Worm (Caenorhabditis elegans) whole organism, L2 larva: ENCODE results near the gene gld-3.

Experiments used
- nhr-11 ChIP-seq: fragments of 150-350 bp; optimal IDR thresholded peaks from 2 replicates; lab custom pipeline; 2014; ENCODE audit warnings: missing biosample characterization, missing genetic modification characterization
- unc-62 ChIP-seq: fragments of 150-350 bp; optimal IDR thresholded peaks from 2 replicates; lab custom pipeline; 2014; ENCODE audit warnings: missing biosample characterization, missing genetic modification reagents, missing genetic modification characterization

DNA sequence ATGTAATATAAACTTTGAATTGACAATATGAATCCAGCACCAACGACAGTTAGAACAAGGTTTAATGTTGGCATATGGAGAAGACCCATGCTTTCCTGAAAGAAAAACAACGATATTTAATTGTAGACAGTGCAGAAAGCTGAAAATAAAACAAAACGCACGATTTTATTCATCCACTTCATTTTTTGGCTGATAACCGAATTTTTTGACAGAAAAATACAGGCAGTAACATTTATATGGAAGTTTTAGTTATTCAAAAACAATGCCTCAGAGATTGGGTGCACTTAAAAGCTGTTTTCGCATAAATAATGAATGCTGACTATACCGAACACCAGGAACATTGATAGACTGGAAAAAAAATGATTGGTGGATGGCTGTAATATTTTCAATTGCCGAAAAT is 33.3 kb downstream of the gld-3 start, which contains the start of gene mfsd-13.2:
- TF ChIP-seq nhr-11 (tag; lab: Kevin White, UChicago) (no peak), unc-62 (GFP tag; lab: Kevin White, UChicago) (no peak)
